Fruit fly (Drosophila melanogaster) whole organism, embryonic: Measurements from ENCODE around the gene MFS9.

ENCODE experiments used
- Atf3 ChIP-seq: fragments of 200-800 bp; sonication (Bioruptor generic); optimal IDR thresholded peaks from 3 replicates; lab custom pipeline; 2016; ENCODE audit warnings: missing biosample characterization, missing genetic modification characterization
- CG11085 ChIP-seq: fragments of 200-800 bp; sonication (Bioruptor generic); IDR thresholded peaks from 2 replicates; pipeline ENCODE4 v1.3.6; 2022; ENCODE audit warnings: missing biosample characterization, missing genetic modification characterization
- CG11560 ChIP-seq: fragments of 200-800 bp; sonication (Bioruptor generic); IDR thresholded peaks from 3 replicates; pipeline ENCODE4 v1.3.6; 2022; ENCODE audit warnings: missing biosample characterization, missing genetic modification characterization
- CG11696 ChIP-seq: fragments of 200-800 bp; sonication (Bioruptor generic); IDR thresholded peaks from 2 replicates; pipeline ENCODE4 v1.3.6; 2022; ENCODE audit warnings: missing biosample characterization, missing genetic modification characterization
- CG13123 ChIP-seq: fragments of 200-800 bp; sonication (Bioruptor generic); optimal IDR thresholded peaks from 2 replicates; lab custom pipeline; 2016; ENCODE audit warnings: missing biosample characterization, missing genetic modification characterization
- CG14014 ChIP-seq: fragments of 200-800 bp; sonication (Bioruptor generic); IDR thresholded peaks from 2 replicates; pipeline ENCODE4 v1.3.6; 2022; ENCODE audit warnings: missing biosample characterization, missing genetic modification characterization
- CG14050 ChIP-seq: fragments of 200-800 bp; sonication (Bioruptor generic); IDR thresholded peaks from 3 replicates; pipeline ENCODE4 v1.3.6; 2022; ENCODE audit warnings: missing biosample characterization, missing genetic modification characterization
- CG14710 ChIP-seq: fragments of 200-800 bp; sonication (Bioruptor generic); optimal IDR thresholded peaks from 3 replicates; lab custom pipeline; 2019; ENCODE audit warnings: missing biosample characterization, mild to moderate bottlenecking, missing genetic modification characterization, moderate library complexity
- CG1603 ChIP-seq: fragments of 200-800 bp; sonication (Bioruptor generic); optimal IDR thresholded peaks from 2 replicates; lab custom pipeline; 2019; ENCODE audit warnings: missing biosample characterization, mild to moderate bottlenecking, missing genetic modification characterization, moderate library complexity
- CG16813 ChIP-seq: fragments of 200-800 bp; sonication (Bioruptor generic); IDR thresholded peaks from 3 replicates; pipeline ENCODE4 v1.3.6; 2022; ENCODE audit warnings: missing biosample characterization, missing genetic modification characterization; ENCODE audit not compliant: partially characterized antibody
- CG18764 ChIP-seq: fragments of 200-800 bp; sonication (Bioruptor generic); optimal IDR thresholded peaks from 3 replicates; lab custom pipeline; 2016; ENCODE audit warnings: missing biosample characterization, missing genetic modification characterization
- CG34224 ChIP-seq: fragments of 200-800 bp; sonication (Bioruptor generic); IDR thresholded peaks from 3 replicates; pipeline ENCODE4 v1.3.6; 2022; ENCODE audit warnings: missing biosample characterization, missing genetic modification characterization; ENCODE audit not compliant: partially characterized antibody
- CG6272 ChIP-seq: fragments of 200-800 bp; sonication (Bioruptor generic); IDR thresholded peaks from 2 replicates; pipeline ENCODE4 v1.3.6; 2022; ENCODE audit warnings: missing biosample characterization, missing genetic modification characterization
- CG6689 ChIP-seq: fragments of 200-800 bp; sonication (Bioruptor generic); IDR thresholded peaks from 2 replicates; pipeline ENCODE4 v1.3.6; 2022; ENCODE audit warnings: missing biosample characterization, missing genetic modification characterization
- CG7556 ChIP-seq: fragments of 200-800 bp; sonication (Bioruptor generic); optimal IDR thresholded peaks from 2 replicates; lab custom pipeline; 2017; ENCODE audit warnings: missing biosample characterization, mild to moderate bottlenecking, missing genetic modification characterization
- CG7745 ChIP-seq: fragments of 200-800 bp; sonication (Bioruptor generic); optimal IDR thresholded peaks from 2 replicates; lab custom pipeline; 2018; ENCODE audit warnings: missing biosample characterization, mild to moderate bottlenecking, missing genetic modification characterization, moderate library complexity
- CG7786 ChIP-seq: fragments of 200-800 bp; sonication (Bioruptor generic); optimal IDR thresholded peaks from 2 replicates; lab custom pipeline; 2016; ENCODE audit warnings: missing biosample characterization, missing genetic modification characterization
- CG8359 ChIP-seq: fragments of 200-800 bp; sonication (Bioruptor generic); optimal IDR thresholded peaks from 2 replicates; lab custom pipeline; 2017; ENCODE audit warnings: missing biosample characterization, mild to moderate bottlenecking, missing genetic modification characterization, borderline replicate concordance
- CG8388 ChIP-seq: fragments of 200-800 bp; sonication (Bioruptor generic); optimal IDR thresholded peaks from 2 replicates; lab custom pipeline; 2019; ENCODE audit warnings: missing biosample characterization, mild to moderate bottlenecking, missing genetic modification characterization, moderate library complexity
- CG8765 ChIP-seq: fragments of 200-800 bp; sonication (Bioruptor generic); IDR thresholded peaks from 2 replicates; pipeline ENCODE4 v1.3.6; 2022; ENCODE audit warnings: missing biosample characterization, missing genetic modification characterization
- CG9932 ChIP-seq: fragments of 200-800 bp; sonication (Bioruptor generic); IDR thresholded peaks from 2 replicates; pipeline ENCODE4 v1.3.6; 2022; ENCODE audit warnings: missing biosample characterization, missing genetic modification characterization
- D19A ChIP-seq: fragments of 200-800 bp; optimal IDR thresholded peaks from 3 replicates; lab custom pipeline; 2019; ENCODE audit warnings: missing biosample characterization, mild to moderate bottlenecking, missing genetic modification characterization, moderate library complexity
- Dek ChIP-seq: fragments of 200-800 bp; sonication (Bioruptor generic); optimal IDR thresholded peaks from 3 replicates; lab custom pipeline; 2019; ENCODE audit warnings: missing biosample characterization, mild to moderate bottlenecking, missing genetic modification characterization, moderate library complexity
- Drgx ChIP-seq: fragments of 200-800 bp; sonication (Bioruptor generic); IDR thresholded peaks from 2 replicates; pipeline ENCODE4 v1.3.6; 2022; ENCODE audit warnings: missing biosample characterization, missing genetic modification characterization
- Gsc ChIP-seq: fragments of 200-800 bp; sonication (Bioruptor generic); IDR thresholded peaks from 2 replicates; pipeline ENCODE4 v1.3.6; 2022; ENCODE audit warnings: missing biosample characterization, missing genetic modification characterization
- H2.0 ChIP-seq: fragments of 200-800 bp; sonication (Bioruptor generic); IDR thresholded peaks from 2 replicates; pipeline ENCODE4 v1.3.6; 2022; ENCODE audit warnings: missing biosample characterization, missing genetic modification characterization
- HLHmδ ChIP-seq: fragments of 200-800 bp; sonication (Bioruptor generic); optimal IDR thresholded peaks from 2 replicates; lab custom pipeline; 2018; ENCODE audit warnings: missing biosample characterization, mild to moderate bottlenecking, missing genetic modification characterization, moderate library complexity
- MESR4 ChIP-seq: fragments of 200-800 bp; sonication (Bioruptor generic); optimal IDR thresholded peaks from 2 replicates; lab custom pipeline; 2018; ENCODE audit warnings: missing biosample characterization, mild to moderate bottlenecking, missing genetic modification characterization, moderate library complexity
- NK7.1 ChIP-seq: fragments of 200-800 bp; sonication (Bioruptor generic); optimal IDR thresholded peaks from 3 replicates; lab custom pipeline; 2016; ENCODE audit warnings: missing biosample characterization, missing genetic modification characterization
- Nf-YA ChIP-seq: fragments of 200-800 bp; sonication (Bioruptor generic); IDR thresholded peaks from 2 replicates; pipeline ENCODE4 v1.3.6; 2022; ENCODE audit warnings: missing biosample characterization, missing genetic modification characterization
- Optix ChIP-seq: fragments of 200-800 bp; sonication (Bioruptor generic); IDR thresholded peaks from 3 replicates; pipeline ENCODE4 v1.3.6; 2022; ENCODE audit warnings: missing biosample characterization, missing genetic modification characterization
- Poxn ChIP-seq: fragments of 200-800 bp; sonication (Bioruptor generic); IDR thresholded peaks from 2 replicates; pipeline ENCODE4 v1.3.6; 2022; ENCODE audit warnings: missing biosample characterization, missing genetic modification characterization
- Rfx ChIP-seq: fragments of 200-800 bp; sonication (Bioruptor generic); IDR thresholded peaks from 2 replicates; pipeline ENCODE4 v1.3.6; 2022; ENCODE audit warnings: missing biosample characterization, missing genetic modification characterization
- Side ChIP-seq: fragments of 200-800 bp; sonication (Bioruptor generic); optimal IDR thresholded peaks from 2 replicates; lab custom pipeline; 2016; ENCODE audit warnings: missing biosample characterization, missing genetic modification characterization
- Trl ChIP-seq, 3 experiments: fragments of >200 bp in 2 of 3; fragments of 200-800 bp in 1 of 3; sonication (Bioruptor generic) in 1 of 3; optimal IDR thresholded peaks; 2 replicates in 1 of 3; 3 replicates in 2 of 3; lab custom pipeline; 2016 to 2017; ENCODE audit warnings: missing biosample characterization in 1 of 3, missing genetic modification characterization in 1 of 3
- danr ChIP-seq: fragments of 200-800 bp; sonication (Bioruptor generic); IDR thresholded peaks from 2 replicates; pipeline ENCODE4 v1.3.6; 2022; ENCODE audit warnings: missing biosample characterization, missing genetic modification characterization
- ems ChIP-seq: fragments of 200-800 bp; sonication (Bioruptor generic); optimal IDR thresholded peaks from 3 replicates; lab custom pipeline; 2016; ENCODE audit warnings: missing biosample characterization, missing genetic modification characterization
- eve ChIP-seq, 2 experiments: fragments of >200 bp; optimal IDR thresholded peaks; 2 replicates each; lab custom pipeline; 2017; ENCODE audit warnings: missing biosample characterization in 2 of 2, missing genetic modification characterization in 2 of 2
- exex ChIP-seq: fragments of 200-800 bp; sonication (Bioruptor generic); optimal IDR thresholded peaks from 4 replicates; lab custom pipeline; 2018; ENCODE audit warnings: missing biosample characterization, mild to moderate bottlenecking, missing genetic modification characterization, moderate library complexity
- fru ChIP-seq: fragments of >200 bp; optimal IDR thresholded peaks from 2 replicates; lab custom pipeline; 2017
- gsb-n ChIP-seq: fragments of 200-800 bp; sonication (Bioruptor generic); optimal IDR thresholded peaks from 3 replicates; lab custom pipeline; 2018; ENCODE audit warnings: missing biosample characterization, mild to moderate bottlenecking, missing genetic modification characterization
- insv ChIP-seq, 2 experiments: fragments of 200-800 bp; sonication (Bioruptor generic); optimal IDR thresholded peaks; 3 replicates each; lab custom pipeline; 2016 to 2018; ENCODE audit warnings: missing biosample characterization in 2 of 2, missing genetic modification characterization in 2 of 2
- kah ChIP-seq: fragments of 200-800 bp; sonication (Bioruptor generic); optimal IDR thresholded peaks from 2 replicates; lab custom pipeline; 2018; ENCODE audit warnings: missing biosample characterization, mild to moderate bottlenecking, missing genetic modification characterization
- mam ChIP-seq: fragments of 200-800 bp; sonication (Bioruptor generic); optimal IDR thresholded peaks from 3 replicates; lab custom pipeline; 2016; ENCODE audit warnings: missing biosample characterization, missing genetic modification characterization
- mld ChIP-seq: fragments of 200-800 bp; sonication (Bioruptor generic); IDR thresholded peaks from 3 replicates; pipeline ENCODE4 v1.3.6; 2022; ENCODE audit warnings: missing biosample characterization, missing genetic modification characterization; ENCODE audit not compliant: partially characterized antibody
- phol ChIP-seq: fragments of 200-800 bp; sonication (Bioruptor generic); optimal IDR thresholded peaks from 3 replicates; lab custom pipeline; 2018; ENCODE audit warnings: missing biosample characterization, mild to moderate bottlenecking, missing genetic modification characterization, moderate library complexity
- sisA ChIP-seq: fragments of 200-800 bp; sonication (Bioruptor generic); IDR thresholded peaks from 2 replicates; pipeline ENCODE4 v1.3.6; 2022; ENCODE audit warnings: missing biosample characterization, missing genetic modification characterization
- sna ChIP-seq: fragments of 200-800 bp; sonication (Bioruptor generic); IDR thresholded peaks from 2 replicates; pipeline ENCODE4 v1.3.6; 2022; ENCODE audit warnings: missing biosample characterization, missing genetic modification characterization; ENCODE audit not compliant: partially characterized antibody
- ttk ChIP-seq: fragments of 200-800 bp; sonication (Bioruptor generic); IDR thresholded peaks from 2 replicates; pipeline ENCODE4 v2.1.2; 2022; ENCODE audit warnings: missing biosample characterization, missing genetic modification characterization
- vvl ChIP-seq: fragments of 200-800 bp; sonication (Bioruptor generic); IDR thresholded peaks from 2 replicates; pipeline ENCODE4 v1.3.6; 2022; ENCODE audit warnings: missing biosample characterization, missing genetic modification characterization

Gene MFS9

dm6 chr3R:20549855-20550603 is 37.8 kb upstream of the MFS9 start (continued):
- no peak for TF ChIP-seq CG16813
- no peak for TF ChIP-seq CG7745 (tag; lab: Kevin White, UChicago)
- TF ChIP-seq Atf3 (GFP tag; lab: Kevin White, UChicago), result peak; percentile 18
- TF ChIP-seq CG11560 (tag; lab: Robert Waterston, UW), result peak; percentile 78
- TF ChIP-seq MESR4, result no peak
- TF ChIP-seq H2.0, result peak; percentile 72; the same call in 1 of the 2 replicates
- TF ChIP-seq Nf-YA (GFP tag; lab: Robert Waterston, UW), result peak; percentile 66
- peak; percentile 86 for TF ChIP-seq CG8388 (GFP tag; lab: Kevin White, UChicago)
- TF ChIP-seq CG8765 (GFP tag; lab: Robert Waterston, UW), result no peak; the same call in 1 of the 2 replicates
- peak in 1 of 2 experiments; percentile 94 for TF ChIP-seq eve (GFP tag; optimal IDR thresholded peaks at IDR 0.05; lab: Kevin White, UChicago)
- TF ChIP-seq exex (tag; lab: Kevin White, UChicago), result peak; percentile 84
- peak; percentile 78 for TF ChIP-seq Optix
- no peak for TF ChIP-seq CG34224 (GFP tag; lab: Robert Waterston, UW)
- peak; percentile 43 for TF ChIP-seq CG13123 (GFP tag; lab: Kevin White, UChicago)
- TF ChIP-seq fru (lab: Kevin White, UChicago), result no peak
- TF ChIP-seq CG6689 (GFP tag; lab: Robert Waterston, UW), result peak; percentile 89
- TF ChIP-seq D19A (tag; lab: Kevin White, UChicago), result peak; percentile 84
- no peak for TF ChIP-seq insv (GFP tag; optimal IDR thresholded peaks at IDR 0.05; lab: Kevin White, UChicago)
- peak; percentile 78 for TF ChIP-seq Drgx
- peak; percentile 77 for TF ChIP-seq CG7556 (GFP tag; lab: Kevin White, UChicago)
- peak; percentile 85 for TF ChIP-seq CG14014 (GFP tag; lab: Robert Waterston, UW)
- peak; percentile 83 for TF ChIP-seq CG14710 (tag; lab: Kevin White, UChicago)
- TF ChIP-seq CG6272, result peak; percentile 73
- peak; percentile 66 for TF ChIP-seq CG18764 (GFP tag; lab: Kevin White, UChicago)
- peak; percentile 74 for TF ChIP-seq CG14050
- no peak for TF ChIP-seq Side (GFP tag; lab: Kevin White, UChicago)
- TF ChIP-seq danr (GFP tag; lab: Robert Waterston, UW), result peak; percentile 79
- TF ChIP-seq Trl (optimal IDR thresholded peaks at IDR 0.05; lab: Kevin White, UChicago), result no peak
- no peak for TF ChIP-seq Trl (GFP tag; optimal IDR thresholded peaks at IDR 0.05; lab: Kevin White, UChicago)
- TF ChIP-seq sna (GFP tag; lab: Robert Waterston, UW), result no peak
- TF ChIP-seq Poxn (GFP tag; lab: Robert Waterston, UW), result 0 out of 2 replicates have a peak, but pooled peaks have one; percentile 39
- TF ChIP-seq gsb-n, result peak; percentile 71
- TF ChIP-seq CG7786 (GFP tag; lab: Kevin White, UChicago), result peak; percentile 37
- peak; percentile 53 for TF ChIP-seq CG8359 (GFP tag; lab: Kevin White, UChicago)
- TF ChIP-seq Dek, result peak; percentile 67
- TF ChIP-seq ttk (GFP tag; lab: Robert Waterston, UW), result peak; percentile 77
- TF ChIP-seq CG11085 (GFP tag; lab: Robert Waterston, UW), result peak; percentile 66
- peak; percentile 61 for TF ChIP-seq kah (GFP tag; lab: Kevin White, UChicago)
- TF ChIP-seq phol (tag; lab: Kevin White, UChicago), result peak; percentile 90
- peak; percentile 85 for TF ChIP-seq sisA (GFP tag; lab: Robert Waterston, UW)
- no peak for TF ChIP-seq HLHmδ
- TF ChIP-seq NK7.1 (GFP tag; lab: Kevin White, UChicago), result no peak
- TF ChIP-seq CG9932 (GFP tag; lab: Robert Waterston, UW), result peak; percentile 78
- TF ChIP-seq CG11696 (GFP tag; lab: Robert Waterston, UW), result peak; percentile 72; the same call in 1 of the 2 replicates
- TF ChIP-seq CG1603 (tag; lab: Kevin White, UChicago), result peak; percentile 42
- no peak for TF ChIP-seq mld
- TF ChIP-seq mam (GFP tag; lab: Kevin White, UChicago), result peak; percentile 59
- TF ChIP-seq vvl (GFP tag; lab: Robert Waterston, UW), result peak; percentile 90
- TF ChIP-seq ems (GFP tag; lab: Kevin White, UChicago), result peak; percentile 63
- peak; percentile 89 for TF ChIP-seq Rfx (GFP tag; lab: Robert Waterston, UW)
- TF ChIP-seq Gsc (GFP tag; lab: Robert Waterston, UW), result no peak
